Worm (Caenorhabditis elegans) whole organism, L3 larva: ENCODE results near the gene C56G2.15.

Experiments
- R02D3.7 ChIP-seq: fragments of 150-350 bp; optimal IDR thresholded peaks from 2 replicates; lab custom pipeline; 2014; ENCODE audit warnings: missing biosample characterization, missing genetic modification characterization
- ZK546.5 ChIP-seq: sonication (generic microtip); optimal IDR thresholded peaks from 2 replicates; lab custom pipeline; 2017; ENCODE audit warnings: missing biosample characterization, missing genetic modification characterization
- aly-2 ChIP-seq: fragments of 150-350 bp; optimal IDR thresholded peaks from 2 replicates; lab custom pipeline; 2014; ENCODE audit warnings: missing biosample characterization, missing genetic modification characterization
- ama-1 ChIP-seq: fragments of 150-350 bp; optimal IDR thresholded peaks from 2 replicates; lab custom pipeline; 2018
- ceh-16 ChIP-seq: sonication (generic microtip); optimal IDR thresholded peaks from 2 replicates; lab custom pipeline; 2017; ENCODE audit warnings: missing biosample characterization, missing genetic modification characterization
- ceh-82 ChIP-seq: fragments of 150-350 bp; optimal IDR thresholded peaks from 2 replicates; lab custom pipeline; 2014; ENCODE audit warnings: missing biosample characterization, missing genetic modification characterization
- ceh-9 ChIP-seq: sonication (generic microtip); optimal IDR thresholded peaks from 2 replicates; lab custom pipeline; 2018; ENCODE audit warnings: missing biosample characterization, missing genetic modification characterization
- egl-5 ChIP-seq: fragments of 150-350 bp; optimal IDR thresholded peaks from 2 replicates; lab custom pipeline; 2017; ENCODE audit warnings: missing biosample characterization, missing genetic modification reagents, missing genetic modification characterization, inconsistent platforms
- elt-2 ChIP-seq: sonication (generic microtip); optimal IDR thresholded peaks from 2 replicates; lab custom pipeline; 2016; ENCODE audit warnings: missing genetic modification reagents, mild to moderate bottlenecking, missing genetic modification characterization, missing compliant biosample characterization
- fkh-10 ChIP-seq: sonication (generic microtip); optimal IDR thresholded peaks from 2 replicates; lab custom pipeline; 2017; ENCODE audit warnings: missing biosample characterization, missing genetic modification reagents, missing genetic modification characterization
- fos-1 ChIP-seq: fragments of 150-350 bp; optimal IDR thresholded peaks from 2 replicates; lab custom pipeline; 2014; ENCODE audit warnings: missing biosample characterization, missing genetic modification characterization
- hmg-11 ChIP-seq: sonication (generic microtip); optimal IDR thresholded peaks from 2 replicates; lab custom pipeline; 2016; ENCODE audit warnings: missing genetic modification characterization, missing compliant biosample characterization
- lin-15B ChIP-seq: fragments of 150-350 bp; optimal IDR thresholded peaks from 2 replicates; lab custom pipeline; 2014; ENCODE audit warnings: missing biosample characterization, missing genetic modification characterization
- lin-39 ChIP-seq: fragments of 150-350 bp; optimal IDR thresholded peaks from 2 replicates; lab custom pipeline; 2018; ENCODE audit warnings: missing biosample characterization, missing genetic modification reagents, missing genetic modification characterization
- lsy-12 ChIP-seq: sonication (generic microtip); optimal IDR thresholded peaks from 2 replicates; lab custom pipeline; 2016; ENCODE audit warnings: mild to moderate bottlenecking, missing genetic modification characterization, missing compliant biosample characterization
- mdl-1 ChIP-seq: fragments of 150-350 bp; optimal IDR thresholded peaks from 2 replicates; lab custom pipeline; 2014; ENCODE audit warnings: missing biosample characterization, missing genetic modification characterization
- mml-1 ChIP-seq: fragments of 150-350 bp; sonication (generic microtip); optimal IDR thresholded peaks from 3 replicates; lab custom pipeline; 2014; ENCODE audit warnings: missing biosample characterization, missing genetic modification characterization
- nhr-11 ChIP-seq: fragments of 150-350 bp; optimal IDR thresholded peaks from 2 replicates; lab custom pipeline; 2014; ENCODE audit warnings: missing biosample characterization, missing genetic modification characterization
- nhr-23 ChIP-seq: fragments of 150-350 bp; optimal IDR thresholded peaks from 2 replicates; lab custom pipeline; 2014; ENCODE audit warnings: missing biosample characterization, missing genetic modification reagents, missing genetic modification characterization
- nhr-237 ChIP-seq: fragments of 150-350 bp; optimal IDR thresholded peaks from 2 replicates; lab custom pipeline; 2014; ENCODE audit warnings: missing biosample characterization, missing genetic modification characterization
- nhr-28 ChIP-seq: fragments of 150-350 bp; optimal IDR thresholded peaks from 2 replicates; lab custom pipeline; 2014; ENCODE audit warnings: missing biosample characterization, missing genetic modification characterization
- nhr-43 ChIP-seq: sonication (generic microtip); optimal IDR thresholded peaks from 2 replicates; lab custom pipeline; 2016; ENCODE audit warnings: mild to moderate bottlenecking, missing genetic modification characterization, missing compliant biosample characterization; ENCODE audit not compliant: poor library complexity, severe bottlenecking
- nhr-67 ChIP-seq: fragments of 150-350 bp; optimal IDR thresholded peaks from 2 replicates; lab custom pipeline; 2014; ENCODE audit warnings: missing biosample characterization, missing genetic modification characterization
- nhr-76 ChIP-seq: fragments of 150-350 bp; sonication (generic microtip); optimal IDR thresholded peaks from 5 replicates; lab custom pipeline; 2014; ENCODE audit warnings: missing biosample characterization, missing genetic modification characterization
- pha-4 ChIP-seq: fragments of 150-350 bp; optimal IDR thresholded peaks from 2 replicates; lab custom pipeline; 2014; ENCODE audit warnings: missing biosample characterization, missing genetic modification reagents, missing genetic modification characterization
- pqm-1 ChIP-seq: fragments of 150-350 bp; optimal IDR thresholded peaks from 2 replicates; lab custom pipeline; 2017; ENCODE audit warnings: missing biosample characterization, missing genetic modification characterization, inconsistent platforms
- sea-2 ChIP-seq: fragments of 150-350 bp; sonication (generic microtip); optimal IDR thresholded peaks from 4 replicates; lab custom pipeline; 2014; ENCODE audit warnings: missing biosample characterization, missing genetic modification reagents, missing genetic modification characterization
- skn-1 ChIP-seq: fragments of 150-350 bp; optimal IDR thresholded peaks from 2 replicates; lab custom pipeline; 2014; ENCODE audit warnings: missing biosample characterization, missing genetic modification characterization
- snpc-4 ChIP-seq: fragments of 150-350 bp; optimal IDR thresholded peaks from 2 replicates; lab custom pipeline; 2014; ENCODE audit warnings: missing biosample characterization, missing genetic modification characterization
- tbx-2 ChIP-seq: sonication (generic microtip); optimal IDR thresholded peaks from 2 replicates; lab custom pipeline; 2016; ENCODE audit warnings: mild to moderate bottlenecking, missing genetic modification characterization, missing compliant biosample characterization
- unc-39 ChIP-seq: sonication (generic microtip); optimal IDR thresholded peaks from 4 replicates; lab custom pipeline; 2017; ENCODE audit warnings: missing biosample characterization, missing genetic modification characterization
- zag-1 ChIP-seq: fragments of 150-350 bp; optimal IDR thresholded peaks from 2 replicates; lab custom pipeline; 2014; ENCODE audit warnings: missing biosample characterization, missing genetic modification characterization
- ztf-4 ChIP-seq: fragments of 150-350 bp; optimal IDR thresholded peaks from 2 replicates; lab custom pipeline; 2014; ENCODE audit warnings: missing biosample characterization, missing genetic modification characterization

The C56G2.15 gene

DNA sequence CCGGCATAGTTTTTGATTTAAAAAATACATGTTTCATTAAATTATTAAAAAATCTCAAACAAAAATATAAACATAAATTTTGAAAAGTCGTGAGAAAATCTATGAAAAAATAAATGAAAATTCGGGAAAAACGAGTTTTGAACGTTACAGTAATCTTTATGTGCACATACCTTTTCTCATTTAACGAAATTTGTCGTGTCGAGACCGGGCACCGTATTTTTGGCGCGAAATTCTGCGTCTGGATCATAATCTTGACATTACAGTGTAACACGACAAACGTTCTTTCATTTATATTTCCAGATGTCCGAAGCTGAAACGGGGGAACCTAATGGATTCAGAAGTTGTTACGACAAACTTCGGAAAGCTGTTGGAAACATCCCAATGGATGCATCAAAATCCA is 21.8 kb upstream of the C56G2.15 start, which contains the start of gene C16A3.2:
C16A3.2 (plus strand) TSS at position 301 of the 400 bp plus-strand sequence.
- no peak for TF ChIP-seq skn-1 (tag; lab: Kevin White, UChicago)
- TF ChIP-seq nhr-23 (tag; lab: Kevin White, UChicago): no peak
- no peak for TF ChIP-seq nhr-11 (tag; lab: Kevin White, UChicago)
- TF ChIP-seq mdl-1 (tag; lab: Kevin White, UChicago): no peak
- TF ChIP-seq ZK546.5 (tag; lab: Kevin White, UChicago): no peak
- TF ChIP-seq pqm-1 (tag; lab: Kevin White, UChicago): no peak
- TF ChIP-seq R02D3.7 (tag; lab: Kevin White, UChicago): no peak
- TF ChIP-seq nhr-76: no peak
- TF ChIP-seq egl-5: no peak
- TF ChIP-seq mml-1: no peak
- no peak for TF ChIP-seq ztf-4
- no peak for TF ChIP-seq zag-1
- no peak for TF ChIP-seq fos-1 (tag; lab: Kevin White, UChicago)
- TF ChIP-seq, all 47 proteins: peak for 0

DNA sequence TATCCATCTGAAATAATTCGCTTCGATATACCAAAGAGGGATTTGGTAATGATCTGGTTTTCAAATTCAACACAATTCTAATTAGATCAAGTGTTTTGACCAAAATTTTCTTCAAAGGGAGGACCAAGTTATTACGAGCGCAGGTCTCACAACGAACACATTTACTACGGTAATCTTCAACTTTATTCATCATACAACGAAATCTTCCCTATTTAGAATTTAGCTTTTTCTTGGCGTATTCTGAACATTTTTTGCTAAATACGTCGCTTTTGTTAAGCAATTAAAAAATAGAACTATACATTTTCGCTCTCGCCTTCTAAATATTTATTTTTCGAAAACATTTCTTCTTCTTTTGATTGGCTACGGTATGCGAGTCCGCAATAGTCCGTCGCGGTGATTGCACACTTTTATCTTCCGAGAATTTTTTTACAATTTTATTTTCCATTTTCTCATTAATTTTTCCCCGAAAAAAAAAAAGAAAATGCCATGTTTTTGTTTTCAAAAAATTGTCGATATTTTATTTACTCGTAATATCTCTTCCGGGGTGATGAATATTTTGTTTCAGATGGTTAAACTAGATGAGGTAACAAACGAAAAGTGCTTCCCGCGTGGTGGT is 15.4 kb upstream of the C56G2.15 start, which contains the start of gene let-716:
let-716 (plus strand) TSS at position 566 of the 616 bp plus-strand sequence.
- TF ChIP-seq pha-4 (no peak), fkh-10 (GFP tag; lab: Kevin White, UChicago) (no peak), elt-2 (tag; lab: Kevin White, UChicago) (peak; percentile 7), nhr-43 (tag; lab: Kevin White, UChicago) (no peak), aly-2 (tag; lab: Kevin White, UChicago) (no peak), nhr-23 (tag; lab: Kevin White, UChicago) (peak; percentile 22), lin-15B (tag; lab: Kevin White, UChicago) (peak; percentile 24)

- no peak for TF ChIP-seq hmg-11 (tag; lab: Kevin White, UChicago)
- TF ChIP-seq nhr-67 (tag; lab: Kevin White, UChicago): no peak
- no peak for TF ChIP-seq snpc-4 (tag; lab: Kevin White, UChicago)
- no peak for TF ChIP-seq nhr-43 (tag; lab: Kevin White, UChicago)
- no peak for TF ChIP-seq elt-2 (tag; lab: Kevin White, UChicago)
- TF ChIP-seq nhr-11 (tag; lab: Kevin White, UChicago): no peak
- TF ChIP-seq ztf-4: no peak
- no peak for TF ChIP-seq sea-2 (GFP tag; lab: Kevin White, UChicago)
- TF ChIP-seq unc-39 (tag; lab: Kevin White, UChicago): no peak
- TF ChIP-seq skn-1 (tag; lab: Kevin White, UChicago): no peak
- TF ChIP-seq nhr-23 (tag; lab: Kevin White, UChicago): no peak
- TF ChIP-seq tbx-2 (tag; lab: Kevin White, UChicago): no peak
- no peak for TF ChIP-seq ceh-16 (tag; lab: Kevin White, UChicago)
- no peak for TF ChIP-seq ceh-9 (tag; lab: Kevin White, UChicago)
- TF ChIP-seq nhr-28: no peak
- TF ChIP-seq ama-1 (lab: Kevin White, UChicago): no peak
- no peak for TF ChIP-seq lsy-12 (tag; lab: Kevin White, UChicago)
- TF ChIP-seq ceh-82 (tag; lab: Kevin White, UChicago): no peak
- TF ChIP-seq lin-39: no peak
These were observed 14.1 kb upstream of the C56G2.15 start, which contains the start of gene znf-622 for ce11 chrIII:6381584-6382391. znf-622 (plus strand) TSS chrIII:6381634.

DNA sequence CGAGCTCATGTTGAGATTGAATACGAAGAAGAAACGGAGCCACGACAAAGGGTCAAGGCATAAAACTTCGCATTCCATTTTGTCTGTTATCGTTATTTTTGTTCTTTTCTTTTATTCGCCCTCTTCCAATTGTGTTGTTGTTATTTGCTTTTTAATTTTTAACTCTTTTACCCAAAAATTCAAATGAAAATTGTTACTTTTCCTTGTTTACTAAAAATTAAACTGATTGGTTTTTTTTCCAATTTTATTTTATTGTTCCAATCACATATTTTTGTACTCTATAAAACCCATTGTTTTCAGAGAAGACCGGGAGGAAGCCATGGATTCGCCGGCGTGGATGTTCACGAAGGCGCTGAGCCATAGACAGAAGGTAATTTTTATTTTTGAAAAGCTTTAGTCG is 12.8 kb upstream of the C56G2.15 start, which contains the start of gene C16A3.5:
C16A3.5 (plus strand) TSS at position 301 of the 400 bp plus-strand sequence.
- TF ChIP-seq nhr-237 (tag; lab: Kevin White, UChicago) (no peak), lin-39 (no peak), snpc-4 (tag; lab: Kevin White, UChicago) (no peak), R02D3.7 (tag; lab: Kevin White, UChicago) (no peak), ZK546.5 (tag; lab: Kevin White, UChicago) (no peak)
